Fruit fly (Drosophila melanogaster) whole organism, pupa: ENCODE results near the gene Nazo.

Experiments used
- CG10348 ChIP-seq: fragments of 200-800 bp; sonication (Bioruptor generic); IDR thresholded peaks from 2 replicates; pipeline ENCODE4 v1.3.6; 2022; ENCODE audit warnings: missing biosample characterization, missing genetic modification characterization
- CG12605 ChIP-seq: fragments of 200-800 bp; sonication (Bioruptor generic); IDR thresholded peaks from 2 replicates; pipeline ENCODE4 v1.3.6; 2022; ENCODE audit warnings: missing biosample characterization, missing genetic modification characterization
- CG14655 ChIP-seq: fragments of 200-800 bp; sonication (Bioruptor generic); optimal IDR thresholded peaks from 3 replicates; lab custom pipeline; 2017; ENCODE audit warnings: mild to moderate bottlenecking, missing biosample characterization, missing genetic modification reagents, missing genetic modification characterization
- CG15710 ChIP-seq: fragments of 200-800 bp; sonication (Bioruptor generic); optimal IDR thresholded peaks from 2 replicates; lab custom pipeline; 2018; ENCODE audit warnings: missing biosample characterization, mild to moderate bottlenecking, missing genetic modification characterization, moderate library complexity
- CG17806 ChIP-seq: fragments of 200-800 bp; sonication (Bioruptor generic); optimal IDR thresholded peaks from 2 replicates; lab custom pipeline; 2018; ENCODE audit warnings: missing biosample characterization, mild to moderate bottlenecking, missing genetic modification characterization, moderate library complexity
- CG32121 ChIP-seq: fragments of 200-800 bp; sonication (Bioruptor generic); IDR thresholded peaks from 2 replicates; pipeline ENCODE4 v1.3.6; 2022; ENCODE audit warnings: missing biosample characterization, missing genetic modification characterization
- CG34367 ChIP-seq: fragments of 200-800 bp; sonication (Bioruptor generic); optimal IDR thresholded peaks from 2 replicates; lab custom pipeline; 2018; ENCODE audit warnings: missing biosample characterization, mild to moderate bottlenecking, missing genetic modification characterization
- CG4496 ChIP-seq: fragments of 200-800 bp; sonication (Bioruptor generic); IDR thresholded peaks from 3 replicates; pipeline ENCODE4 v1.3.6; 2022; ENCODE audit warnings: missing biosample characterization, missing genetic modification characterization
- CG8159 ChIP-seq: fragments of 200-800 bp; sonication (Bioruptor generic); optimal IDR thresholded peaks from 3 replicates; lab custom pipeline; 2018; ENCODE audit warnings: missing biosample characterization, mild to moderate bottlenecking, missing genetic modification characterization, moderate library complexity
- CG8301 ChIP-seq: fragments of 200-800 bp; sonication (Bioruptor generic); optimal IDR thresholded peaks from 2 replicates; lab custom pipeline; 2018; ENCODE audit warnings: missing biosample characterization, mild to moderate bottlenecking, missing genetic modification characterization
- CG9948 ChIP-seq: fragments of 200-800 bp; sonication (Bioruptor generic); optimal IDR thresholded peaks from 2 replicates; lab custom pipeline; 2018; ENCODE audit warnings: missing biosample characterization, mild to moderate bottlenecking, missing genetic modification characterization, moderate library complexity
- D1 ChIP-seq: fragments of 200-800 bp; sonication (Bioruptor generic); optimal IDR thresholded peaks from 2 replicates; lab custom pipeline; 2018; ENCODE audit warnings: missing biosample characterization, mild to moderate bottlenecking, missing genetic modification characterization, moderate library complexity
- EcR ChIP-seq: fragments of 200-800 bp; sonication (Bioruptor generic); optimal IDR thresholded peaks from 3 replicates; lab custom pipeline; 2019; ENCODE audit warnings: missing biosample characterization, missing genetic modification characterization, mild to moderate bottlenecking, moderate library complexity, missing genetic modification reagents
- Pif1A ChIP-seq: fragments of 200-800 bp; sonication (Bioruptor generic); optimal IDR thresholded peaks from 3 replicates; lab custom pipeline; 2016; ENCODE audit warnings: missing biosample characterization, missing genetic modification characterization
- Pif1B ChIP-seq: fragments of 200-800 bp; sonication (Bioruptor generic); optimal IDR thresholded peaks from 3 replicates; lab custom pipeline; 2016; ENCODE audit warnings: missing biosample characterization, missing genetic modification characterization
- Snoo ChIP-seq: fragments of 200-800 bp; sonication (Bioruptor generic); optimal IDR thresholded peaks from 3 replicates; lab custom pipeline; 2017; ENCODE audit warnings: missing biosample characterization, mild to moderate bottlenecking, missing genetic modification characterization, inconsistent platforms
- fd96Ca ChIP-seq: fragments of 200-800 bp; sonication (Bioruptor generic); IDR thresholded peaks from 3 replicates; pipeline ENCODE4 v1.3.6; 2022; ENCODE audit warnings: missing biosample characterization, missing genetic modification characterization
- gl ChIP-seq: fragments of 200-800 bp; sonication (Bioruptor generic); optimal IDR thresholded peaks from 2 replicates; lab custom pipeline; 2018; ENCODE audit warnings: missing biosample characterization, mild to moderate bottlenecking, missing genetic modification characterization
- rn ChIP-seq: fragments of 200-800 bp; sonication (Bioruptor generic); IDR thresholded peaks from 2 replicates; pipeline ENCODE4 v1.3.6; 2022; ENCODE audit warnings: missing biosample characterization, missing genetic modification characterization

Gene Nazo

dm6 chr3R:8279970-8280369 lies 7.7 kb upstream of the Nazo start:
- TF ChIP-seq Snoo (tag; lab: Kevin White, UChicago) (no peak), gl (tag; lab: Kevin White, UChicago) (no peak), CG4496 (GFP tag; lab: Robert Waterston, UW) (no peak), CG8301 (tag; lab: Kevin White, UChicago) (no peak), CG9948 (tag; lab: Kevin White, UChicago) (no peak), CG34367 (no peak), CG17806 (tag; lab: Kevin White, UChicago) (no peak), Pif1A (no peak), CG10348 (GFP tag; lab: Robert Waterston, UW) (no peak), EcR (GFP tag; lab: Kevin White, UChicago) (no peak)

- TF ChIP-seq CG14655 (GFP tag; lab: Kevin White, UChicago), result no peak
- no peak for TF ChIP-seq gl (tag; lab: Kevin White, UChicago)
- TF ChIP-seq Pif1B (GFP tag; lab: Kevin White, UChicago), result no peak
- TF ChIP-seq Snoo (tag; lab: Kevin White, UChicago), result peak; percentile 13
- TF ChIP-seq CG9948 (tag; lab: Kevin White, UChicago), result no peak
- TF ChIP-seq CG12605 (GFP tag; lab: Robert Waterston, UW), result no peak
- TF ChIP-seq, all 21 proteins: peak for 1
Measured at dm6 chr3R:8282727-8283126, 4.9 kb upstream of the Nazo start.

dm6 chr3R:8284234-8284633 lies 3.4 kb upstream of the Nazo start:
- TF ChIP-seq CG12605 (GFP tag; lab: Robert Waterston, UW), result no peak
- no peak for TF ChIP-seq rn (GFP tag; lab: Robert Waterston, UW)
- no peak for TF ChIP-seq fd96Ca (GFP tag; lab: Robert Waterston, UW)
- TF ChIP-seq CG15710 (tag; lab: Kevin White, UChicago), result no peak
- no peak for TF ChIP-seq CG9948 (tag; lab: Kevin White, UChicago)
- TF ChIP-seq CG4496 (GFP tag; lab: Robert Waterston, UW), result no peak
- TF ChIP-seq Snoo (tag; lab: Kevin White, UChicago), result no peak
- no peak for TF ChIP-seq gl (tag; lab: Kevin White, UChicago)

- no peak for TF ChIP-seq EcR (GFP tag; lab: Kevin White, UChicago)
- TF ChIP-seq CG15710 (tag; lab: Kevin White, UChicago), result no peak
- no peak for TF ChIP-seq CG10348 (GFP tag; lab: Robert Waterston, UW)
- no peak for TF ChIP-seq CG32121 (GFP tag; lab: Robert Waterston, UW)
- TF ChIP-seq fd96Ca (GFP tag; lab: Robert Waterston, UW), result no peak
- TF ChIP-seq Pif1A, result no peak
- TF ChIP-seq Snoo (tag; lab: Kevin White, UChicago), result no peak
- TF ChIP-seq D1, result no peak
Measured at dm6 chr3R:8285727-8286344, 1.8 kb upstream of the Nazo start.

dm6 chr3R:8288790-8289189 lies 1.1 kb downstream of the Nazo start:
- TF ChIP-seq CG17806 (tag; lab: Kevin White, UChicago) (no peak), CG8301 (tag; lab: Kevin White, UChicago) (no peak), Pif1A (no peak), CG9948 (tag; lab: Kevin White, UChicago) (no peak), gl (tag; lab: Kevin White, UChicago) (no peak)
- TF ChIP-seq, all 21 proteins: peak for 0

- TF ChIP-seq CG17806 (tag; lab: Kevin White, UChicago), result no peak
Measured at dm6 chr3R:8290478-8290877, 2.8 kb downstream of the Nazo start, which contains the start of gene CG11672. Gene CG11672 (minus strand): TSS chr3R:8290578.

dm6 chr3R:8290940-8291339 lies 3.3 kb downstream of the Nazo start, which contains the start of gene CG31464:
Gene CG31464 (plus strand): TSS chr3R:8291240.
- no peak for TF ChIP-seq CG34367
- no peak for TF ChIP-seq CG32121 (GFP tag; lab: Robert Waterston, UW)
- no peak for TF ChIP-seq CG12605 (GFP tag; lab: Robert Waterston, UW)
- TF ChIP-seq fd96Ca (GFP tag; lab: Robert Waterston, UW), result no peak
- TF ChIP-seq Pif1A, result no peak
- no peak for TF ChIP-seq CG10348 (GFP tag; lab: Robert Waterston, UW)
- TF ChIP-seq EcR (GFP tag; lab: Kevin White, UChicago), result no peak
- no peak for TF ChIP-seq CG8159 (tag; lab: Kevin White, UChicago)

- no peak for TF ChIP-seq rn (GFP tag; lab: Robert Waterston, UW)
Measured at dm6 chr3R:8292034-8292433, 4.4 kb downstream of the Nazo start, which contains the start of gene CG31463. Gene CG31463 (plus strand): TSS chr3R:8292335.
